Worm (Caenorhabditis elegans): Measurements from ENCODE around the gene pid-1.
A peak's percentile ranks its signal among the peaks of the same experiment; 100 is the strongest.

Gene pid-1

DNA sequence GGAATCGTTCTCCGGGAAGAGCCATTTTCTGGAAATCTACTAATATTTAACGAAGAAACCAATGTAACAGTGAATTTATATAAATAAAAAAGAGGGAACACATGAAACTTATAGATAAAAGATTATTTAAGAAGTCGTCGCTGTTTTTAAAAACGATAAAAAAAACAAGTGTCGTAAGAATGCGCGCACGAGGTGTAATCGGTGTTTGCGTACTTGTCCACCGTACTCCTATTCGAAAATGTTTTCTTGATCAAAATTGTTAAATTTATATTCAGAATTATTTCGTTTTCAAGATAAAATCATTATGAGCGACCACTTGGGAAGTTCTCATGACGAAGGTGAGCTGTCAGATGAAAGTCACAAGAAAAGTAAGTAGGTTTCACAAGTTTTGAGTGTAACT lies 8.7 kb upstream of the pid-1 start, which contains the start of the genes moa-2 and cdk-11.1:
moa-2 (minus strand) TSS at position 25 of the 400 bp plus-strand sequence.
cdk-11.1 (plus strand) TSS at position 227 of the 400 bp plus-strand sequence.
- no peak for TF ChIP-seq C06A6.2 (GFP tag; conservative IDR thresholded peaks at IDR 0.05)
- TF ChIP-seq lsl-1 (GFP tag; optimal IDR thresholded peaks at IDR 0.05) = peak; percentile 49

ce11 chrII:7698406-7698805 lies 8.1 kb upstream of the pid-1 start, which contains the start of gene B0495.5:
Gene B0495.5, minus strand, starts transcription at chrII:7698506.
- TF ChIP-seq gei-17 (GFP tag; optimal IDR thresholded peaks at IDR 0.05) = no peak
- no peak for TF ChIP-seq mcd-1 (GFP tag; IDR thresholded peaks at IDR 0.05)
- TF ChIP-seq akir-1 (GFP tag; optimal IDR thresholded peaks at IDR 0.05) = no peak
- TF ChIP-seq dox-1 (GFP tag; IDR thresholded peaks at IDR 0.05) = no peak
- TF ChIP-seq nhr-27 (tag; optimal IDR thresholded peaks at IDR 0.05) = no peak
- TF ChIP-seq lin-54 (GFP tag; optimal IDR thresholded peaks at IDR 0.05) = no peak
- TF ChIP-seq ekl-4 (GFP tag; IDR thresholded peaks at IDR 0.05) = no peak
- no peak for TF ChIP-seq ccch-3 (GFP tag; optimal IDR thresholded peaks at IDR 0.05)
- no peak for TF ChIP-seq xnd-1 (tag; optimal IDR thresholded peaks at IDR 0.05)
- TF ChIP-seq K11D2.4 (GFP tag; IDR thresholded peaks at IDR 0.05) = no peak
- no peak for TF ChIP-seq F49E8.2 (tag; optimal IDR thresholded peaks at IDR 0.05; ENCODE audit: insufficient read depth)
- no peak for TF ChIP-seq ztf-28 (GFP tag; IDR thresholded peaks at IDR 0.05)
- no peak for TF ChIP-seq efl-1 (GFP tag; optimal IDR thresholded peaks at IDR 0.05)

- TF ChIP-seq F23B12.7 (tag; optimal IDR thresholded peaks at IDR 0.05; ENCODE audit: insufficient read depth) = no peak
- no peak for TF ChIP-seq nfya-2 (GFP tag; IDR thresholded peaks at IDR 0.05)
- TF ChIP-seq tbp1 (GFP tag; optimal IDR thresholded peaks at IDR 0.05) = no peak
- TF ChIP-seq F57C9.4 (tag; optimal IDR thresholded peaks at IDR 0.05) = no peak
- TF ChIP-seq lin-35 (GFP tag; optimal IDR thresholded peaks at IDR 0.05) = no peak
- TF ChIP-seq cebp-2 (GFP tag; IDR thresholded peaks at IDR 0.05) = no peak
- TF ChIP-seq xnd-1 (tag; optimal IDR thresholded peaks at IDR 0.05) = no peak
Measured at ce11 chrII:7697156-7697555, 6.8 kb upstream of the pid-1 start.

- TF ChIP-seq nhr-80 (tag; optimal IDR thresholded peaks at IDR 0.05) (peak; percentile 97), ets-4 (GFP tag; optimal IDR thresholded peaks at IDR 0.05) (peak; percentile 55), snpc-3.4 (tag; optimal IDR thresholded peaks at IDR 0.05) (no peak), let-607 (tag; optimal IDR thresholded peaks at IDR 0.05) (peak; percentile 84 to 85)
Measured at ce11 chrII:7695636-7696035, 5.3 kb upstream of the pid-1 start.

DNA sequence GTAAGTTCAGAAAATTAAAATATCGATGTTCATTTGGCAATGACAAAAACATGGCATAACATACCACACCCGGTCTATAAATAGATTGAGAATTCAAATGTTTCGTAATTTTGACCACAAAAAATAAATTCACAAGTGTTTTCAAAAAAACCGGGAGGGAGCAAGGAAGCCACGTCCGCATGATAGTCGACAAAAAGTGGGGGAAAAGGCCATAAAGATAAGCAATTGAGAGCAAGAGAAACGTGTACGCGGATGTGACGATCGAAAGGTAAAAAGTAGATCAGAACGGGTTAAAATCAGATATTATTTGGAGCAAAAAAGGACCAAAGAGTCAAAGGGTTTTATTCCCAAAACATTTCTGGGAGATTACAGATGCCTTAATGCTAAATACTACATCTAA lies 4.4 kb upstream of the pid-1 start:
- TF ChIP-seq nfya-1 (tag; optimal IDR thresholded peaks at IDR 0.05; ENCODE audit: borderline replicate concordance, insufficient read depth) (no peak), dpff-1 (tag; optimal IDR thresholded peaks at IDR 0.05) (no peak), aptf-3 (GFP tag; IDR thresholded peaks at IDR 0.05) (no peak), F22D6.2 (tag; optimal IDR thresholded peaks at IDR 0.05) (no peak), hmg-1.2 (GFP tag; IDR thresholded peaks at IDR 0.05) (no peak), nhr-80 (tag; optimal IDR thresholded peaks at IDR 0.05) (peak; percentile 62), nhr-179 (tag; optimal IDR thresholded peaks at IDR 0.05) (no peak)

Measured in whole organism, young adult.